Fruit fly (Drosophila melanogaster) S2 (cell line): ENCODE data around the gene Gr39a.

Experiments
- CG8478 ChIP-seq: fragments of >200 bp; optimal IDR thresholded peaks from 2 replicates; lab custom pipeline; 2018
- CTCF ChIP-seq, 2 experiments: fragments of >200 bp; optimal IDR thresholded peaks; 2 replicates each; lab custom pipeline; 2018

dm6 chr2L:21299564-21299963 is 9.0 kb downstream of the Gr39a start:
- TF ChIP-seq CG8478 (lab: Kevin White, UChicago) (no peak), CTCF (optimal IDR thresholded peaks at IDR 0.05; lab: Kevin White, UChicago) (peak in 1 of 2 experiments; percentile 41)
